Fruit fly (Drosophila melanogaster): ENCODE results near the gene vret.

- TF ChIP-seq h (optimal IDR thresholded peaks at IDR 0.05) (no peak), insv (optimal IDR thresholded peaks at IDR 0.05) (no peak)
Observed at dm6 chr3R:22698208-22698607, 47.2 kb downstream of the vret start, which contains the start of gene Cyp6d4.

All from Kc167 (cell line).